Worm (Caenorhabditis elegans) whole organism, late embryonic: ENCODE data around the gene K09E9.4.

Experiments
- C08G9.2 ChIP-seq: sonication (generic microtip); optimal IDR thresholded peaks from 2 replicates; lab custom pipeline; 2016; ENCODE audit warnings: mild to moderate bottlenecking, missing genetic modification characterization, moderate library complexity, missing compliant biosample characterization
- F13H6.1 ChIP-seq: sonication (generic microtip); optimal IDR thresholded peaks from 2 replicates; lab custom pipeline; 2016; ENCODE audit warnings: missing genetic modification characterization, missing compliant biosample characterization
- K02D7.2 ChIP-seq: sonication (generic microtip); optimal IDR thresholded peaks from 2 replicates; lab custom pipeline; 2017; ENCODE audit warnings: mild to moderate bottlenecking, missing genetic modification characterization, missing compliant biosample characterization
- Y22D7AL.16 ChIP-seq: sonication (generic microtip); optimal IDR thresholded peaks from 2 replicates; lab custom pipeline; 2016; ENCODE audit warnings: missing genetic modification characterization, missing compliant biosample characterization
- ahr-1 ChIP-seq: sonication (generic microtip); optimal IDR thresholded peaks from 2 replicates; lab custom pipeline; 2016; ENCODE audit warnings: missing genetic modification characterization, missing compliant biosample characterization
- ceh-14 ChIP-seq: sonication (generic microtip); optimal IDR thresholded peaks from 2 replicates; lab custom pipeline; 2016; ENCODE audit warnings: missing genotype, missing genetic modification characterization, missing compliant biosample characterization
- ceh-19 ChIP-seq: fragments of 200-800 bp; sonication (Bioruptor generic); optimal IDR thresholded peaks from 2 replicates; lab custom pipeline; 2018; ENCODE audit warnings: mild to moderate bottlenecking, missing genetic modification characterization, missing compliant biosample characterization
- ceh-2 ChIP-seq: sonication (generic microtip); optimal IDR thresholded peaks from 2 replicates; lab custom pipeline; 2016; ENCODE audit warnings: missing genotype, missing genetic modification characterization, missing compliant biosample characterization
- ceh-31 ChIP-seq: sonication (generic microtip); optimal IDR thresholded peaks from 2 replicates; lab custom pipeline; 2016; ENCODE audit warnings: missing genetic modification characterization, missing compliant biosample characterization
- ceh-45 ChIP-seq: fragments of 200-800 bp; sonication (Bioruptor generic); IDR thresholded peaks from 2 replicates; pipeline ENCODE4 v1.3.6; 2022; ENCODE audit warnings: missing genetic modification reagents, missing genetic modification characterization, missing compliant biosample characterization
- ceh-6 ChIP-seq: fragments of 200-800 bp; sonication (Bioruptor generic); optimal IDR thresholded peaks from 2 replicates; lab custom pipeline; 2018; ENCODE audit warnings: mild to moderate bottlenecking, missing genetic modification characterization, missing compliant biosample characterization
- ceh-9 ChIP-seq: sonication (generic microtip); optimal IDR thresholded peaks from 2 replicates; lab custom pipeline; 2016; ENCODE audit warnings: mild to moderate bottlenecking, missing genetic modification characterization, inconsistent platforms, missing compliant biosample characterization
- dmd-4 ChIP-seq: sonication (generic microtip); optimal IDR thresholded peaks from 2 replicates; lab custom pipeline; 2016; ENCODE audit warnings: borderline replicate concordance, missing genetic modification characterization, missing compliant biosample characterization
- dve-1 ChIP-seq: sonication (generic microtip); optimal IDR thresholded peaks from 2 replicates; lab custom pipeline; 2017; ENCODE audit warnings: antibody characterized with exemption, mild to moderate bottlenecking, missing genetic modification characterization, missing compliant biosample characterization
- elt-2 ChIP-seq: sonication (generic microtip); optimal IDR thresholded peaks from 2 replicates; lab custom pipeline; 2016; ENCODE audit warnings: missing genetic modification reagents, missing genetic modification characterization, missing compliant biosample characterization
- elt-4 ChIP-seq: sonication (generic microtip); optimal IDR thresholded peaks from 2 replicates; lab custom pipeline; 2016; ENCODE audit warnings: missing genetic modification characterization, missing compliant biosample characterization
- ets-4 ChIP-seq: sonication (generic microtip); optimal IDR thresholded peaks from 2 replicates; lab custom pipeline; 2016; ENCODE audit warnings: missing genetic modification characterization, missing compliant biosample characterization
- eyg-1 ChIP-seq: sonication (generic microtip); optimal IDR thresholded peaks from 2 replicates; lab custom pipeline; 2016; ENCODE audit warnings: missing genotype, missing genetic modification characterization, missing compliant biosample characterization
- fax-1 ChIP-seq: sonication (generic microtip); optimal IDR thresholded peaks from 2 replicates; lab custom pipeline; 2016; ENCODE audit warnings: missing genotype, missing genetic modification characterization, missing compliant biosample characterization
- fkh-10 ChIP-seq: fragments of 150-350 bp; optimal IDR thresholded peaks from 2 replicates; lab custom pipeline; 2014; ENCODE audit warnings: missing biosample characterization, missing genetic modification reagents, missing genetic modification characterization
- fkh-6 ChIP-seq: sonication (generic microtip); optimal IDR thresholded peaks from 2 replicates; lab custom pipeline; 2016; ENCODE audit warnings: missing genetic modification characterization, missing compliant biosample characterization
- gmeb-2 ChIP-seq: sonication (generic microtip); optimal IDR thresholded peaks from 2 replicates; lab custom pipeline; 2016; ENCODE audit warnings: missing genetic modification characterization, inconsistent platforms, missing compliant biosample characterization
- hlh-15 ChIP-seq: sonication (generic microtip); optimal IDR thresholded peaks from 2 replicates; lab custom pipeline; 2016; ENCODE audit warnings: missing genetic modification characterization, missing compliant biosample characterization
- hlh-6 ChIP-seq: sonication (generic microtip); optimal IDR thresholded peaks from 2 replicates; lab custom pipeline; 2016; ENCODE audit warnings: missing genotype, missing genetic modification characterization, missing compliant biosample characterization
- lin-11 ChIP-seq: fragments of 200-800 bp; sonication (Bioruptor generic); optimal IDR thresholded peaks from 2 replicates; lab custom pipeline; 2018; ENCODE audit warnings: mild to moderate bottlenecking, missing genetic modification characterization, missing compliant biosample characterization
- nhr-232 ChIP-seq: sonication (generic microtip); optimal IDR thresholded peaks from 2 replicates; lab custom pipeline; 2016; ENCODE audit warnings: missing genetic modification characterization, missing compliant biosample characterization
- npax-4 ChIP-seq: sonication (generic microtip); optimal IDR thresholded peaks from 2 replicates; lab custom pipeline; 2016; ENCODE audit warnings: missing genetic modification characterization, missing compliant biosample characterization
- pag-3 ChIP-seq: sonication (generic microtip); optimal IDR thresholded peaks from 2 replicates; lab custom pipeline; 2016; ENCODE audit warnings: missing compliant biosample characterization, missing genetic modification characterization, borderline replicate concordance
- pha-2 ChIP-seq: sonication (generic microtip); optimal IDR thresholded peaks from 2 replicates; lab custom pipeline; 2017; ENCODE audit warnings: mild to moderate bottlenecking, missing genetic modification characterization, missing compliant biosample characterization
- pha-4 ChIP-seq: fragments of 150-350 bp; optimal IDR thresholded peaks from 2 replicates; lab custom pipeline; 2018; ENCODE audit warnings: missing biosample characterization, missing genetic modification reagents, missing genetic modification characterization
- pros-1 ChIP-seq: fragments of 150-350 bp; optimal IDR thresholded peaks from 2 replicates; lab custom pipeline; 2014; ENCODE audit warnings: missing biosample characterization, missing genetic modification reagents, missing genetic modification characterization
- ref-2 ChIP-seq: sonication (generic microtip); optimal IDR thresholded peaks from 2 replicates; lab custom pipeline; 2016; ENCODE audit warnings: missing genetic modification characterization, missing compliant biosample characterization
- sdc-2 ChIP-seq: sonication (generic microtip); optimal IDR thresholded peaks from 2 replicates; lab custom pipeline; 2016; ENCODE audit warnings: missing genotype, missing genetic modification characterization, missing compliant biosample characterization
- sox-2 ChIP-seq: fragments of 200-800 bp; sonication (Bioruptor generic); IDR thresholded peaks from 2 replicates; pipeline ENCODE4 v1.3.6; 2022; ENCODE audit warnings: missing genetic modification reagents, missing genetic modification characterization, missing compliant biosample characterization
- sox-4 ChIP-seq: sonication (generic microtip); optimal IDR thresholded peaks from 2 replicates; lab custom pipeline; 2017; ENCODE audit warnings: mild to moderate bottlenecking, missing genetic modification characterization, inconsistent platforms, missing compliant biosample characterization
- tbx-2 ChIP-seq: sonication (generic microtip); optimal IDR thresholded peaks from 2 replicates; lab custom pipeline; 2016; ENCODE audit warnings: missing genetic modification characterization, missing compliant biosample characterization
- tbx-7 ChIP-seq: sonication (generic microtip); optimal IDR thresholded peaks from 2 replicates; lab custom pipeline; 2016; ENCODE audit warnings: missing genotype, missing genetic modification characterization, missing compliant biosample characterization
- ttx-3 ChIP-seq: sonication (generic microtip); optimal IDR thresholded peaks from 2 replicates; lab custom pipeline; 2016; ENCODE audit warnings: missing genetic modification reagents, missing genetic modification characterization, missing compliant biosample characterization
- unc-3 ChIP-seq, 2 experiments: fragments of 200-800 bp in 1 of 2; sonication (Bioruptor generic) in 1 of 2; sonication (generic microtip) in 1 of 2; conservative IDR thresholded peaks in 1 of 2; optimal IDR thresholded peaks in 1 of 2; 2 replicates each; pipeline versions ENCODE4 v1.3.6 to Lab custom; 2016 to 2022; ENCODE audit warnings: missing compliant biosample characterization in 2 of 2, missing genetic modification characterization in 2 of 2, missing genetic modification reagents in 1 of 2
- unc-42 ChIP-seq: sonication (generic microtip); optimal IDR thresholded peaks from 2 replicates; lab custom pipeline; 2016; ENCODE audit warnings: missing genotype, missing genetic modification characterization, missing compliant biosample characterization
- unc-86 ChIP-seq: sonication (generic microtip); optimal IDR thresholded peaks from 2 replicates; lab custom pipeline; 2016; ENCODE audit warnings: missing genetic modification characterization, missing compliant biosample characterization

K09E9.4 gene

ce11 chrX:15630340-15630739 lies at the start of gene K09E9.4:
K09E9.4 (minus strand) TSS chrX:15630440.
- no peak for TF ChIP-seq ceh-31 (tag; lab: Kevin White, UChicago)
- no peak for TF ChIP-seq npax-4 (tag; lab: Kevin White, UChicago)
- TF ChIP-seq hlh-15 (tag; lab: Kevin White, UChicago): no peak
- no peak for TF ChIP-seq C08G9.2
- TF ChIP-seq sox-4: no peak
- no peak for TF ChIP-seq elt-4 (tag; lab: Kevin White, UChicago)
- no peak for TF ChIP-seq fax-1
- TF ChIP-seq unc-86 (tag; lab: Kevin White, UChicago): no peak
- no peak for TF ChIP-seq ceh-45 (GFP tag; lab: Robert Waterston, UW)
- TF ChIP-seq unc-3 (GFP tag; conservative IDR thresholded peaks at IDR 0.05; lab: Robert Waterston, UW): no peak
- TF ChIP-seq unc-3 (tag; optimal IDR thresholded peaks at IDR 0.05; lab: Kevin White, UChicago): no peak
- TF ChIP-seq Y22D7AL.16 (tag; lab: Kevin White, UChicago): no peak
- TF ChIP-seq ahr-1 (tag; lab: Kevin White, UChicago): no peak
- no peak for TF ChIP-seq ceh-9 (tag; lab: Kevin White, UChicago)
- TF ChIP-seq, all 69 proteins: peak for 0

- TF ChIP-seq ceh-9 (tag; lab: Kevin White, UChicago) (no peak), unc-42 (tag; lab: Kevin White, UChicago) (no peak), fkh-10 (GFP tag; lab: Kevin White, UChicago) (no peak), pha-2 (tag; lab: Kevin White, UChicago) (no peak), elt-2 (no peak), ceh-19 (GFP tag; lab: Kevin White, UChicago) (no peak), ceh-2 (tag; lab: Kevin White, UChicago) (no peak), ahr-1 (tag; lab: Kevin White, UChicago) (no peak), F13H6.1 (tag; lab: Kevin White, UChicago) (no peak), lin-11 (tag; lab: Kevin White, UChicago) (no peak), dmd-4 (tag; lab: Kevin White, UChicago) (no peak), dve-1 (tag; lab: Kevin White, UChicago) (no peak), pag-3 (tag; lab: Kevin White, UChicago) (no peak), sdc-2 (tag; lab: Kevin White, UChicago) (no peak), pha-4 (tag; lab: Kevin White, UChicago) (no peak), sox-4 (no peak), sox-2 (GFP tag; lab: Robert Waterston, UW) (no peak), hlh-15 (tag; lab: Kevin White, UChicago) (no peak)
- TF ChIP-seq, all 69 proteins: peak for 0
Measured at ce11 chrX:15675622-15676021, 45.4 kb upstream of the K09E9.4 start, which contains the start of gene F59D12.2. F59D12.2 (minus strand) TSS chrX:15675722.

ce11 chrX:15668695-15669094 lies 38.5 kb upstream of the K09E9.4 start:
- no peak for TF ChIP-seq nhr-232
- no peak for TF ChIP-seq pros-1 (tag; lab: Kevin White, UChicago)
- no peak for TF ChIP-seq K02D7.2 (tag; lab: Kevin White, UChicago)
- TF ChIP-seq tbx-7 (tag; lab: Kevin White, UChicago): no peak
- TF ChIP-seq unc-3 (GFP tag; conservative IDR thresholded peaks at IDR 0.05; lab: Robert Waterston, UW): no peak
- TF ChIP-seq unc-3 (tag; optimal IDR thresholded peaks at IDR 0.05; lab: Kevin White, UChicago): no peak
- TF ChIP-seq ceh-19 (GFP tag; lab: Kevin White, UChicago): no peak
- no peak for TF ChIP-seq hlh-15 (tag; lab: Kevin White, UChicago)
- no peak for TF ChIP-seq ceh-14
- no peak for TF ChIP-seq unc-42 (tag; lab: Kevin White, UChicago)
- TF ChIP-seq ceh-6: no peak
- TF ChIP-seq gmeb-2: no peak
- TF ChIP-seq ahr-1 (tag; lab: Kevin White, UChicago): no peak
- TF ChIP-seq tbx-2: no peak
- TF ChIP-seq pha-2 (tag; lab: Kevin White, UChicago): no peak
- TF ChIP-seq ttx-3 (tag; lab: Kevin White, UChicago): no peak
- TF ChIP-seq fkh-6 (tag; lab: Kevin White, UChicago): no peak
- TF ChIP-seq ets-4 (tag; lab: Kevin White, UChicago): no peak
- TF ChIP-seq eyg-1 (tag; lab: Kevin White, UChicago): no peak
- no peak for TF ChIP-seq hlh-6
- no peak for TF ChIP-seq ref-2 (tag; lab: Kevin White, UChicago)
